Worm (Caenorhabditis elegans): Measurements from ENCODE around the gene fbxl-3.

DNA sequence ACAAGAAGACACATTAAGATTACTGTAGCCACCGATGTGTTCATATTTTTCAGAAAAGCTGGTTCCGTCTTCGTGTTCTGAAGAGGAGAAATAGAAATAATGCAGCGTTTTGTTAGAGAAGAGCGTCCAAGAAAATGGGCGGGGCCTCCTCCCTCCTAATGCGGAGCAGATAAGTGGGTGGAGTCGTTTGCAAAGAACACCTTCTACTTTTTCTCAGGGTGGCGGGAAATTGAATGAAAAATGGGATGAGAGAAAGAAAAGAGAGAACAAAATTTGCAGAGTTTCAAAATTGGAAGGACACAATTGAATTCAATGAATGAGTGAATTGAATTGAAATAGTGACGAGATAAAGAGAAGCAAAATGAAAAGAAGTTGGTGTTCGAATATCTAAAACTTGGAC is 33.1 kb downstream of the fbxl-3 start, which contains the start of gene F09E5.16:
- TF ChIP-seq snpc-4 (tag; optimal IDR thresholded peaks at IDR 0.05): no peak
- no peak for TF ChIP-seq ztf-4 (tag; optimal IDR thresholded peaks at IDR 0.05)
- no peak for TF ChIP-seq nhr-76 (tag; optimal IDR thresholded peaks at IDR 0.05)
- TF ChIP-seq nhr-11 (tag; optimal IDR thresholded peaks at IDR 0.05): no peak
